Worm (Caenorhabditis elegans) whole organism, L2 larva: Measurements from ENCODE around the gene math-33.

Experiments used
- C34F6.9 ChIP-seq: fragments of 150-350 bp; optimal IDR thresholded peaks from 2 replicates; lab custom pipeline; 2014; ENCODE audit warnings: missing biosample characterization, missing genetic modification characterization
- F13H6.1 ChIP-seq: sonication (generic microtip); optimal IDR thresholded peaks from 2 replicates; lab custom pipeline; 2016; ENCODE audit warnings: missing genetic modification characterization, missing compliant biosample characterization
- R02D3.7 ChIP-seq: fragments of 150-350 bp; optimal IDR thresholded peaks from 2 replicates; lab custom pipeline; 2014; ENCODE audit warnings: missing biosample characterization, missing genetic modification characterization
- Y55F3AM.14 ChIP-seq: fragments of 200-800 bp; sonication (Bioruptor generic); optimal IDR thresholded peaks from 2 replicates; lab custom pipeline; 2018; ENCODE audit warnings: mild to moderate bottlenecking, missing genetic modification characterization, missing compliant biosample characterization
- alr-1 ChIP-seq: fragments of 150-350 bp; optimal IDR thresholded peaks from 2 replicates; lab custom pipeline; 2014; ENCODE audit warnings: missing biosample characterization, missing genetic modification characterization
- aly-2 ChIP-seq: fragments of 150-350 bp; optimal IDR thresholded peaks from 2 replicates; lab custom pipeline; 2014; ENCODE audit warnings: missing biosample characterization, missing genetic modification characterization
- ama-1 ChIP-seq: fragments of 150-350 bp; optimal IDR thresholded peaks from 2 replicates; lab custom pipeline; 2018; ENCODE audit warnings: inconsistent platforms
- blmp-1 ChIP-seq: sonication (generic microtip); optimal IDR thresholded peaks from 2 replicates; lab custom pipeline; 2017; ENCODE audit warnings: missing genetic modification characterization, mild to moderate bottlenecking, missing compliant biosample characterization, antibody characterized with exemption, moderate library complexity; ENCODE audit not compliant: insufficient read depth
- ceh-16 ChIP-seq: fragments of 150-350 bp; optimal IDR thresholded peaks from 2 replicates; lab custom pipeline; 2014; ENCODE audit warnings: missing biosample characterization, missing genetic modification characterization
- ceh-82 ChIP-seq: fragments of 150-350 bp; optimal IDR thresholded peaks from 2 replicates; lab custom pipeline; 2014; ENCODE audit warnings: missing biosample characterization, missing genetic modification characterization
- crh-2 ChIP-seq: sonication (generic microtip); optimal IDR thresholded peaks from 2 replicates; lab custom pipeline; 2017; ENCODE audit warnings: missing biosample characterization, missing genetic modification characterization
- dmd-4 ChIP-seq: sonication (generic microtip); optimal IDR thresholded peaks from 2 replicates; lab custom pipeline; 2017; ENCODE audit warnings: missing biosample characterization, missing genetic modification characterization
- egl-27 ChIP-seq: sonication (generic microtip); optimal IDR thresholded peaks from 3 replicates; lab custom pipeline; 2017; ENCODE audit warnings: missing biosample characterization, missing genetic modification reagents, missing genetic modification characterization
- elt-1 ChIP-seq: fragments of 150-350 bp; optimal IDR thresholded peaks from 2 replicates; lab custom pipeline; 2014; ENCODE audit warnings: missing biosample characterization, missing genetic modification characterization
- elt-3 ChIP-seq: sonication (generic microtip); optimal IDR thresholded peaks from 2 replicates; lab custom pipeline; 2017; ENCODE audit warnings: missing biosample characterization, missing genetic modification characterization
- fos-1 ChIP-seq: fragments of 150-350 bp; optimal IDR thresholded peaks from 2 replicates; lab custom pipeline; 2014; ENCODE audit warnings: missing biosample characterization, missing genetic modification characterization
- gmeb-1 ChIP-seq: fragments of 150-350 bp; optimal IDR thresholded peaks from 2 replicates; lab custom pipeline; 2014; ENCODE audit warnings: missing biosample characterization, missing genetic modification characterization
- lin-11 ChIP-seq: fragments of 150-350 bp; sonication (generic microtip); optimal IDR thresholded peaks from 2 replicates; lab custom pipeline; 2014; ENCODE audit warnings: missing biosample characterization, missing genetic modification characterization, inconsistent platforms, mixed read lengths
- lin-13 ChIP-seq: fragments of 150-350 bp; optimal IDR thresholded peaks from 2 replicates; lab custom pipeline; 2014; ENCODE audit warnings: missing biosample characterization, missing genetic modification reagents, missing genetic modification characterization
- lin-39 ChIP-seq: fragments of 150-350 bp; optimal IDR thresholded peaks from 2 replicates; lab custom pipeline; 2014; ENCODE audit warnings: missing biosample characterization, missing genetic modification reagents, missing genetic modification characterization
- lsy-2 ChIP-seq, 2 experiments: fragments of 150-350 bp in 1 of 2; sonication (generic microtip) in 1 of 2; optimal IDR thresholded peaks; 2 replicates each; lab custom pipeline; 2014 to 2017; ENCODE audit warnings: missing biosample characterization in 2 of 2, missing genetic modification characterization in 2 of 2
- mab-5 ChIP-seq: fragments of 150-350 bp; optimal IDR thresholded peaks from 2 replicates; lab custom pipeline; 2014; ENCODE audit warnings: missing biosample characterization, missing genetic modification characterization
- mbf-1 ChIP-seq: sonication (generic microtip); optimal IDR thresholded peaks from 2 replicates; lab custom pipeline; 2017; ENCODE audit warnings: missing biosample characterization, missing genetic modification characterization
- mdl-1 ChIP-seq, 2 experiments: fragments of 150-350 bp in 1 of 2; sonication (generic microtip) in 1 of 2; optimal IDR thresholded peaks; 2 replicates each; lab custom pipeline; 2017; ENCODE audit warnings: missing biosample characterization in 2 of 2, missing genetic modification characterization in 2 of 2
- nhr-10 ChIP-seq: sonication (generic microtip); optimal IDR thresholded peaks from 2 replicates; lab custom pipeline; 2017; ENCODE audit warnings: missing biosample characterization, missing genetic modification characterization
- nhr-11 ChIP-seq: fragments of 150-350 bp; optimal IDR thresholded peaks from 2 replicates; lab custom pipeline; 2014; ENCODE audit warnings: missing biosample characterization, missing genetic modification characterization
- nhr-12 ChIP-seq: fragments of 150-350 bp; optimal IDR thresholded peaks from 2 replicates; lab custom pipeline; 2014; ENCODE audit warnings: missing biosample characterization, missing genetic modification characterization
- nhr-129 ChIP-seq: fragments of 150-350 bp; optimal IDR thresholded peaks from 2 replicates; lab custom pipeline; 2014; ENCODE audit warnings: missing biosample characterization, missing genetic modification characterization
- nhr-21 ChIP-seq: fragments of 150-350 bp; optimal IDR thresholded peaks from 2 replicates; lab custom pipeline; 2014; ENCODE audit warnings: missing biosample characterization, missing genetic modification characterization
- nhr-23 ChIP-seq: fragments of 150-350 bp; optimal IDR thresholded peaks from 2 replicates; lab custom pipeline; 2014; ENCODE audit warnings: missing biosample characterization, missing genetic modification reagents, missing genetic modification characterization
- nhr-237 ChIP-seq: fragments of 150-350 bp; optimal IDR thresholded peaks from 2 replicates; lab custom pipeline; 2014; ENCODE audit warnings: missing biosample characterization, missing genetic modification characterization
- nhr-25 ChIP-seq: fragments of 150-350 bp; sonication (generic microtip); optimal IDR thresholded peaks from 3 replicates; lab custom pipeline; 2014; ENCODE audit warnings: missing biosample characterization, missing genetic modification characterization
- nhr-6 ChIP-seq: fragments of 150-350 bp; optimal IDR thresholded peaks from 2 replicates; lab custom pipeline; 2014; ENCODE audit warnings: missing biosample characterization, missing genetic modification characterization
- nhr-77 ChIP-seq: fragments of 150-350 bp; optimal IDR thresholded peaks from 2 replicates; lab custom pipeline; 2014; ENCODE audit warnings: missing biosample characterization, missing genetic modification characterization
- peb-1 ChIP-seq: fragments of 150-350 bp; optimal IDR thresholded peaks from 2 replicates; lab custom pipeline; 2014; ENCODE audit warnings: missing biosample characterization, missing genetic modification characterization
- sem-4 ChIP-seq: fragments of 150-350 bp; optimal IDR thresholded peaks from 2 replicates; lab custom pipeline; 2014; ENCODE audit warnings: missing biosample characterization, missing genetic modification reagents, missing genetic modification characterization
- skn-1 ChIP-seq: sonication (generic microtip); optimal IDR thresholded peaks from 2 replicates; lab custom pipeline; 2017; ENCODE audit warnings: missing biosample characterization, missing genetic modification characterization
- sma-3 ChIP-seq: sonication (generic microtip); optimal IDR thresholded peaks from 2 replicates; lab custom pipeline; 2016; ENCODE audit warnings: missing genetic modification reagents, missing genetic modification characterization, missing compliant biosample characterization
- sma-9 ChIP-seq, 2 experiments: fragments of 150-350 bp in 1 of 2; sonication (generic microtip) in 1 of 2; optimal IDR thresholded peaks; 2 replicates each; lab custom pipeline; 2014 to 2016; ENCODE audit warnings: missing genetic modification characterization in 2 of 2, mild to moderate bottlenecking in 1 of 2, missing biosample characterization in 1 of 2, missing compliant biosample characterization in 1 of 2, missing genetic modification reagents in 1 of 2, moderate library complexity in 1 of 2
- snpc-4 ChIP-seq: fragments of 150-350 bp; optimal IDR thresholded peaks from 2 replicates; lab custom pipeline; 2014; ENCODE audit warnings: missing biosample characterization, missing genetic modification characterization
- unc-39 ChIP-seq: fragments of 150-350 bp; optimal IDR thresholded peaks from 2 replicates; lab custom pipeline; 2014; ENCODE audit warnings: missing biosample characterization, missing genetic modification characterization
- unc-55 ChIP-seq: fragments of 150-350 bp; sonication (generic microtip); optimal IDR thresholded peaks from 3 replicates; lab custom pipeline; 2014; ENCODE audit warnings: missing biosample characterization, missing genetic modification reagents, missing genetic modification characterization
- unc-62 ChIP-seq: fragments of 150-350 bp; optimal IDR thresholded peaks from 2 replicates; lab custom pipeline; 2014; ENCODE audit warnings: missing biosample characterization, missing genetic modification reagents, missing genetic modification characterization
- zag-1 ChIP-seq: fragments of 150-350 bp; optimal IDR thresholded peaks from 2 replicates; lab custom pipeline; 2014; ENCODE audit warnings: missing biosample characterization, missing genetic modification characterization
- ztf-1 ChIP-seq: fragments of 200-800 bp; sonication (Bioruptor generic); conservative IDR thresholded peaks from 2 replicates; pipeline ENCODE4 v1.3.6; 2022; ENCODE audit warnings: missing genetic modification characterization, missing compliant biosample characterization
- ztf-11 ChIP-seq: sonication (generic microtip); optimal IDR thresholded peaks from 2 replicates; lab custom pipeline; 2017; ENCODE audit warnings: missing biosample characterization, missing genetic modification characterization
- ztf-4 ChIP-seq: fragments of 150-350 bp; optimal IDR thresholded peaks from 2 replicates; lab custom pipeline; 2014; ENCODE audit warnings: missing biosample characterization, missing genetic modification characterization

Gene math-33

DNA sequence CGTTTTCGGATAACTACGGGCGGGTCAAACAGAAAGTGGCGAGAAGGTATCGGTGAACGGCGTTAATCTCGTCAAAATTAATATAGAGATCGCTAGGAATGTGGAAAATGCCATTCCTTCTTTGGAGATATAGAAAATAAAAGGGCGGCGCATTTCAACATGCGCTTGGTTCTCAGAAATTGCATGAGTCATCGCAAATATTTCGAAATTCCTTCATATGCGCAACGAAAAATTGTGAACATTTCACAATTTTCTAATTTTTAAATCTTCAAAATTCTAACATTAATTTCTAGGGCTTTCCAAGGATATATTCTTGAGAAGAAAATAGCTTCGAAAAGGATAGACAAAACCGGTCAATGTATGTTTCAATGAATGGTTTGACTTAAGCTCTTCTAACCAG lies 34.8 kb upstream of the math-33 start:
- TF ChIP-seq nhr-129 (tag; lab: Kevin White, UChicago) (no peak), unc-55 (GFP tag; lab: Kevin White, UChicago) (peak; percentile 18)

DNA sequence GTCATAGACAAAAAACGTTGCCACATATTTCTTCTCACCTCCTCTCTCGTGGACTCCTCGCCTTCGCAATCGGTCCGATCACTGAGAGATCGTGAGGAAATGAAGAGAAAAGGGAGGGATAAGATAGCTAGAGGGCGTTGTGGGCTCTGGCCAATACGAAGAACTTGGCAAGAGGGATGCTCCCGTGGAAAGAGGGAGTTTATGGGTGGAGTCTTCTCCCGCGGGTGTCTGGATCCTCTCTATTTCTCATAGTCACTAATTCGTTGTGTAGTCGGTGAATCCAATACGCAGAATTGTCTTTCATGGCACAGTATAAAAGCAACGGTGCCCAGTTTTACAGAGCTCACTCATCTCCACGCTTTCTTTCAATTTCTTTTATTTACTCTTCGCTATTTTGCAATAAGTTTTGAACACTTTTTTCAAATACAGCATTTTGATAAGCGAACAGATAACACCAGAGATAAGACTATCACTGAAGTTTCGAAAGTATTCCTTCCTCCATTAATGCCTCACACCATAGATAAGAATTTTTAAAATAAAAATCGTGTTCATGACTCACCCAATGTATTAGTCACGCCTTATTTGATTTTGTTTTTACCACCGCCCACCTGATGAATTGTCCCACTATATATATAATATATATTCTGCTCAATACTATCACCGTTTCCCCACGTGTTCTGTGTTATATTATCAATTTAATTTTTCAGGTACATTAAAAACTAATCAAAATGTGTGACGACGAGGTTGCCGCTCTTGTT lies 33.2 kb upstream of the math-33 start, which contains the start of gene act-1:
TSS of gene act-1 (plus strand) at position 708 of the 758 bp plus-strand sequence.
- TF ChIP-seq fos-1 (peak; percentile 96), sma-9 (GFP tag; optimal IDR thresholded peaks at IDR 0.05; lab: Kevin White, UChicago) (peak; percentile 60), sma-9 (tag; optimal IDR thresholded peaks at IDR 0.05; lab: Kevin White, UChicago) (no peak), ztf-4 (tag; lab: Kevin White, UChicago) (no peak), lsy-2 (tag; optimal IDR thresholded peaks at IDR 0.05; lab: Kevin White, UChicago) (peak in 1 of 2 experiments; percentile 29), F13H6.1 (tag; lab: Kevin White, UChicago) (peak; percentile 75), nhr-129 (tag; lab: Kevin White, UChicago) (peak; percentile 60), unc-55 (GFP tag; lab: Kevin White, UChicago) (no peak), sem-4 (tag; lab: Kevin White, UChicago) (peak; percentile 9)

DNA sequence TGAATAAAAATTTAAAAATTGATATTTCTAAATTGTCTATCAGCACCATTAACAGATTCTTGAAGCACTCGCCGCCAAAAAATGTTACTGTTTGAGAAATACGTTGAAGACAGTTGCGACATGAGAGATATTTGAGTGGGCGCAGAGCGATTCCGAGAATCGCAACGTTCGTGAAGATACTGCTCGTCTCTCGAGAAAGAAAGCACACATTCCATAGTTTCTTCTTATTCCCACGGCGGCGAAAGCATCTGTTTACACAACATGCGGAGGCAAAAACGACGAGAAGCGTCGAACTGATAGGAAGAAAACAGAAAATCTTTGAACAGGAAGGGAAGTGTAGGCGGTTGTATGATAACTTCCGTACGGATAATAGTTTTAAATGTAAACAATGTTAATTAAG lies 31.2 kb upstream of the math-33 start:
- no peak for TF ChIP-seq ceh-82 (tag; lab: Kevin White, UChicago)
- peak; percentile 38 for TF ChIP-seq ama-1
- no peak for TF ChIP-seq dmd-4
- no peak for TF ChIP-seq snpc-4
- TF ChIP-seq sem-4 (tag; lab: Kevin White, UChicago) = peak; percentile 33
- TF ChIP-seq ztf-1 (GFP tag; lab: Robert Waterston, UW) = no peak
- no peak for TF ChIP-seq ceh-16
- TF ChIP-seq nhr-6 (tag; lab: Kevin White, UChicago) = peak; percentile 68
- no peak for TF ChIP-seq nhr-23
- TF ChIP-seq R02D3.7 = no peak
- TF ChIP-seq nhr-129 (tag; lab: Kevin White, UChicago) = peak; percentile 78
- TF ChIP-seq F13H6.1 (tag; lab: Kevin White, UChicago) = peak; percentile 86
- TF ChIP-seq blmp-1 (tag; lab: Kevin White, UChicago) = no peak
- no peak for TF ChIP-seq unc-39 (tag; lab: Kevin White, UChicago)
- no peak for TF ChIP-seq nhr-12 (tag; lab: Kevin White, UChicago)
- no peak for TF ChIP-seq Y55F3AM.14
- no peak for TF ChIP-seq elt-3
- no peak for TF ChIP-seq elt-1
- no peak for TF ChIP-seq lin-11 (tag; lab: Kevin White, UChicago)
- TF ChIP-seq sma-9 (GFP tag; optimal IDR thresholded peaks at IDR 0.05; lab: Kevin White, UChicago) = peak; percentile 81
- no peak for TF ChIP-seq sma-9 (tag; optimal IDR thresholded peaks at IDR 0.05; lab: Kevin White, UChicago)
- TF ChIP-seq unc-62 (GFP tag; lab: Kevin White, UChicago) = no peak
- TF ChIP-seq fos-1 = no peak
- TF ChIP-seq nhr-21 (tag; lab: Kevin White, UChicago) = no peak
- peak; percentile 14 to 48 for TF ChIP-seq lsy-2 (tag; optimal IDR thresholded peaks at IDR 0.05; lab: Kevin White, UChicago)
- TF ChIP-seq nhr-25 (tag; lab: Kevin White, UChicago) = no peak
- no peak for TF ChIP-seq nhr-11 (tag; lab: Kevin White, UChicago)
- peak; percentile 73 for TF ChIP-seq sma-3 (GFP tag; lab: Kevin White, UChicago)
- no peak for TF ChIP-seq egl-27
- TF ChIP-seq lin-39 (tag; lab: Kevin White, UChicago) = no peak
- TF ChIP-seq C34F6.9 (tag; lab: Kevin White, UChicago) = peak; percentile 14
- TF ChIP-seq skn-1 (tag; lab: Kevin White, UChicago) = no peak
- peak; percentile 79 for TF ChIP-seq ztf-4 (tag; lab: Kevin White, UChicago)
- no peak for TF ChIP-seq gmeb-1
- no peak for TF ChIP-seq mbf-1
- no peak for TF ChIP-seq mdl-1 (tag; optimal IDR thresholded peaks at IDR 0.05; lab: Kevin White, UChicago)
- TF ChIP-seq mab-5 = no peak
- no peak for TF ChIP-seq aly-2 (tag; lab: Kevin White, UChicago)
- TF ChIP-seq nhr-237 = no peak
- peak; percentile 14 for TF ChIP-seq crh-2
- peak; percentile 21 for TF ChIP-seq lin-13
- TF ChIP-seq alr-1 (tag; lab: Kevin White, UChicago) = no peak
- TF ChIP-seq peb-1 (tag; lab: Kevin White, UChicago) = no peak
- TF ChIP-seq zag-1 = no peak
- no peak for TF ChIP-seq ztf-11 (tag; lab: Kevin White, UChicago)
- no peak for TF ChIP-seq nhr-10 (tag; lab: Kevin White, UChicago)
- no peak for TF ChIP-seq nhr-77 (tag; lab: Kevin White, UChicago)
- TF ChIP-seq unc-55 (GFP tag; lab: Kevin White, UChicago) = no peak
